Fruit fly (Drosophila melanogaster) whole organism, pupa: ENCODE results near the gene wgn.

Experiments used
- CG12605 ChIP-seq: fragments of 200-800 bp; sonication (Bioruptor generic); IDR thresholded peaks from 2 replicates; pipeline ENCODE4 v1.3.6; 2022; ENCODE audit warnings: missing biosample characterization, missing genetic modification characterization
- Snoo ChIP-seq: fragments of 200-800 bp; sonication (Bioruptor generic); optimal IDR thresholded peaks from 3 replicates; lab custom pipeline; 2017; ENCODE audit warnings: missing biosample characterization, mild to moderate bottlenecking, missing genetic modification characterization, inconsistent platforms

dm6 chrX:18652879-18653278, 18.2 kb upstream of the wgn start, which contains the start of gene Ing3:
- no peak for TF ChIP-seq Snoo (tag; lab: Kevin White, UChicago)
- TF ChIP-seq CG12605 (GFP tag; lab: Robert Waterston, UW), result no peak
